Worm (Caenorhabditis elegans): ENCODE measurements around the gene lars-1.

DNA sequence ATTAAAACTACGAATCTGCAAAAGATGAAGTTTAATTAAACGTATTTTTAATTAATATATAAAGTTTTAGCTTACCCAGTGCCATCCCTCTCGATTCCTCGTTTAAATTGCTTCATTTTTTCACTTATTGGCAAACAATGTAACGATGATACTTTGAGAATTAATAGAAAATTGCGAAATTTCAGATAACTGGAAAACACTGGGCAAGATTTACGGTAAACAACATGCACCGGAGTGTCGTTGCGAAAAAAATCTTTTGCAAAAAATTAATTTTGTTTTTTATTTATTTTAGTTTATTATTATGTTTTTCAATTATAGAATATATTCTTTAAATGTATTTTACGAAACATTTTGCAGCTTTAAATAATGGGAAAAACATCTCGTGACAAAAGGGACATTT is 17.5 kb upstream of the lars-1 start, which contains the start of the genes pelo-1 and R74.7:
- TF ChIP-seq tra-4 (tag; optimal IDR thresholded peaks at IDR 0.05) (no peak), sea-1 (GFP tag; conservative IDR thresholded peaks at IDR 0.05) (no peak), ceh-13 (GFP tag; optimal IDR thresholded peaks at IDR 0.05) (no peak), tbx-11 (GFP tag; IDR thresholded peaks at IDR 0.05) (no peak), ama-1 (optimal IDR thresholded peaks at IDR 0.05) (no peak), B0310.2 (tag; optimal IDR thresholded peaks at IDR 0.05) (no peak), hmbx-1 (tag; optimal IDR thresholded peaks at IDR 0.05) (no peak)
